Fruit fly (Drosophila melanogaster) whole organism, embryonic: ENCODE data around the gene fwd.

Experiments used
- Antp ChIP-seq: fragments of 200-800 bp; sonication (Bioruptor generic); optimal IDR thresholded peaks from 3 replicates; lab custom pipeline; 2016; ENCODE audit warnings: missing biosample characterization, missing genetic modification characterization
- Awh ChIP-seq: fragments of 200-800 bp; sonication (Bioruptor generic); IDR thresholded peaks from 2 replicates; pipeline ENCODE4, ENCODE4 v1.3.6; 2022; ENCODE audit warnings: missing biosample characterization, missing genetic modification characterization
- Bgb ChIP-seq: fragments of 200-800 bp; sonication (Bioruptor generic); IDR thresholded peaks from 2 replicates; pipeline ENCODE4 v1.3.6; 2022; ENCODE audit warnings: missing biosample characterization, missing genetic modification characterization; ENCODE audit not compliant: partially characterized antibody
- BtbVII ChIP-seq: fragments of 200-800 bp; sonication (Bioruptor generic); optimal IDR thresholded peaks from 3 replicates; lab custom pipeline; 2017; ENCODE audit warnings: missing biosample characterization, mild to moderate bottlenecking, missing genetic modification characterization
- CG10979 ChIP-seq: fragments of 200-800 bp; sonication (Bioruptor generic); optimal IDR thresholded peaks from 2 replicates; lab custom pipeline; 2018; ENCODE audit warnings: missing biosample characterization, mild to moderate bottlenecking, missing genetic modification characterization, moderate library complexity
- CG11696 ChIP-seq: fragments of 200-800 bp; sonication (Bioruptor generic); IDR thresholded peaks from 2 replicates; pipeline ENCODE4 v1.3.6; 2022; ENCODE audit warnings: missing biosample characterization, missing genetic modification characterization
- CG1233 ChIP-seq: fragments of 200-800 bp; sonication (Bioruptor generic); optimal IDR thresholded peaks from 4 replicates; lab custom pipeline; 2018; ENCODE audit warnings: missing biosample characterization, mild to moderate bottlenecking, missing genetic modification characterization
- CG13287 ChIP-seq: fragments of 200-800 bp; sonication (Bioruptor generic); IDR thresholded peaks from 2 replicates; pipeline ENCODE4 v1.3.6; 2022; ENCODE audit warnings: missing biosample characterization, missing genetic modification characterization; ENCODE audit not compliant: partially characterized antibody
- CG13424 ChIP-seq: fragments of 200-800 bp; sonication (Bioruptor generic); optimal IDR thresholded peaks from 2 replicates; lab custom pipeline; 2019; ENCODE audit warnings: missing biosample characterization, mild to moderate bottlenecking, missing genetic modification characterization, moderate library complexity
- CG17829 ChIP-seq: fragments of 200-800 bp; optimal IDR thresholded peaks from 2 replicates; lab custom pipeline; 2019; ENCODE audit warnings: missing biosample characterization, mild to moderate bottlenecking, missing genetic modification characterization, moderate library complexity
- CG2129 ChIP-seq: fragments of 200-800 bp; sonication (Bioruptor generic); IDR thresholded peaks from 2 replicates; pipeline ENCODE4 v1.3.6; 2022; ENCODE audit warnings: missing biosample characterization, missing genetic modification characterization; ENCODE audit not compliant: partially characterized antibody
- CG3847 ChIP-seq: fragments of 200-800 bp; sonication (Bioruptor generic); IDR thresholded peaks from 2 replicates; pipeline ENCODE4 v1.3.6; 2022; ENCODE audit warnings: missing biosample characterization, missing genetic modification characterization
- CG4360 ChIP-seq: fragments of 200-800 bp; sonication (Bioruptor generic); IDR thresholded peaks from 2 replicates; pipeline ENCODE4 v1.3.6; 2022; ENCODE audit warnings: missing biosample characterization, missing genetic modification characterization
- CG4820 ChIP-seq: fragments of 200-800 bp; sonication (Bioruptor generic); optimal IDR thresholded peaks from 3 replicates; lab custom pipeline; 2016; ENCODE audit warnings: missing biosample characterization, missing genetic modification characterization
- CG5245 ChIP-seq: fragments of 200-800 bp; sonication (Bioruptor generic); optimal IDR thresholded peaks from 3 replicates; lab custom pipeline; 2016; ENCODE audit warnings: missing biosample characterization, missing genetic modification characterization
- CG8089 ChIP-seq: fragments of 200-800 bp; sonication (Bioruptor generic); optimal IDR thresholded peaks from 3 replicates; lab custom pipeline; 2016; ENCODE audit warnings: missing biosample characterization, missing genetic modification characterization
- CG8765 ChIP-seq: fragments of 200-800 bp; sonication (Bioruptor generic); IDR thresholded peaks from 2 replicates; pipeline ENCODE4 v1.3.6; 2022; ENCODE audit warnings: missing biosample characterization, missing genetic modification characterization
- CG8924 ChIP-seq: fragments of 200-800 bp; optimal IDR thresholded peaks from 3 replicates; lab custom pipeline; 2019; ENCODE audit warnings: missing biosample characterization, mild to moderate bottlenecking, missing genetic modification characterization, moderate library complexity
- CG9932 ChIP-seq: fragments of 200-800 bp; sonication (Bioruptor generic); IDR thresholded peaks from 2 replicates; pipeline ENCODE4 v1.3.6; 2022; ENCODE audit warnings: missing biosample characterization, missing genetic modification characterization
- CTCF ChIP-seq: fragments of 200-800 bp; sonication (Bioruptor generic); optimal IDR thresholded peaks from 2 replicates; lab custom pipeline; 2017; ENCODE audit warnings: missing biosample characterization, mild to moderate bottlenecking, missing genetic modification characterization, moderate library complexity
- CrebB ChIP-seq: fragments of 200-800 bp; sonication (Bioruptor generic); optimal IDR thresholded peaks from 3 replicates; lab custom pipeline; 2018; ENCODE audit warnings: missing biosample characterization, mild to moderate bottlenecking, missing genetic modification characterization
- Dad ChIP-seq: fragments of 200-800 bp; sonication (Bioruptor generic); optimal IDR thresholded peaks from 3 replicates; lab custom pipeline; 2016; ENCODE audit warnings: missing biosample characterization, missing genetic modification characterization
- Dip2 ChIP-seq: fragments of 200-800 bp; sonication (Bioruptor generic); IDR thresholded peaks from 2 replicates; pipeline ENCODE4 v1.3.6; 2022; ENCODE audit warnings: missing biosample characterization, missing genetic modification characterization
- Doc2 ChIP-seq: fragments of 200-800 bp; sonication (Bioruptor generic); IDR thresholded peaks from 2 replicates; pipeline ENCODE4 v1.3.6; 2022; ENCODE audit warnings: missing biosample characterization, missing genetic modification characterization
- Hey ChIP-seq: fragments of 200-800 bp; sonication (Bioruptor generic); optimal IDR thresholded peaks from 3 replicates; lab custom pipeline; 2018; ENCODE audit warnings: missing biosample characterization, mild to moderate bottlenecking, missing genetic modification characterization
- Hr3 ChIP-seq: fragments of 200-800 bp; sonication (Bioruptor generic); optimal IDR thresholded peaks from 3 replicates; lab custom pipeline; 2016; ENCODE audit warnings: missing biosample characterization, missing genetic modification characterization
- Hsf ChIP-seq: fragments of 200-800 bp; sonication (Bioruptor generic); optimal IDR thresholded peaks from 3 replicates; lab custom pipeline; 2016; ENCODE audit warnings: missing biosample characterization, missing genetic modification characterization
- Meics ChIP-seq: fragments of 200-800 bp; sonication (Bioruptor generic); optimal IDR thresholded peaks from 2 replicates; lab custom pipeline; 2017; ENCODE audit warnings: missing biosample characterization, mild to moderate bottlenecking, missing genetic modification characterization
- NK7.1 ChIP-seq: fragments of 200-800 bp; sonication (Bioruptor generic); optimal IDR thresholded peaks from 3 replicates; lab custom pipeline; 2016; ENCODE audit warnings: missing biosample characterization, missing genetic modification characterization
- PHDP ChIP-seq: fragments of 200-800 bp; sonication (Bioruptor generic); optimal IDR thresholded peaks from 3 replicates; lab custom pipeline; 2018; ENCODE audit warnings: missing biosample characterization, mild to moderate bottlenecking, missing genetic modification characterization, moderate library complexity
- Pdp1 ChIP-seq, 2 experiments: fragments of 200-800 bp; sonication (Bioruptor generic); optimal IDR thresholded peaks; 3 replicates each; lab custom pipeline; 2016; ENCODE audit warnings: missing biosample characterization in 2 of 2, missing genetic modification characterization in 2 of 2, mild to moderate bottlenecking in 1 of 2, moderate library complexity in 1 of 2
- Poxn ChIP-seq: fragments of 200-800 bp; sonication (Bioruptor generic); IDR thresholded peaks from 2 replicates; pipeline ENCODE4 v1.3.6; 2022; ENCODE audit warnings: missing biosample characterization, missing genetic modification characterization
- Rfx ChIP-seq: fragments of 200-800 bp; sonication (Bioruptor generic); IDR thresholded peaks from 2 replicates; pipeline ENCODE4 v1.3.6; 2022; ENCODE audit warnings: missing biosample characterization, missing genetic modification characterization
- Rx ChIP-seq: fragments of 200-800 bp; sonication (Bioruptor generic); IDR thresholded peaks from 2 replicates; pipeline ENCODE4 v1.3.6; 2022; ENCODE audit warnings: missing biosample characterization, missing genetic modification characterization
- Sox100B ChIP-seq: fragments of 200-800 bp; sonication (Bioruptor generic); optimal IDR thresholded peaks from 3 replicates; lab custom pipeline; 2018; ENCODE audit warnings: missing biosample characterization, mild to moderate bottlenecking, missing genetic modification characterization
- ash1 ChIP-seq: fragments of 200-800 bp; sonication (Bioruptor generic); optimal IDR thresholded peaks from 2 replicates; lab custom pipeline; 2018; ENCODE audit warnings: missing biosample characterization, mild to moderate bottlenecking, missing genetic modification characterization
- bab2 ChIP-seq: fragments of 200-800 bp; sonication (Bioruptor generic); optimal IDR thresholded peaks from 2 replicates; lab custom pipeline; 2016; ENCODE audit warnings: missing biosample characterization, missing genetic modification characterization
- chif ChIP-seq, 2 experiments: fragments of 200-800 bp; sonication (Bioruptor generic); optimal IDR thresholded peaks; 3 replicates each; lab custom pipeline; 2016; ENCODE audit warnings: missing biosample characterization in 2 of 2, missing genetic modification characterization in 2 of 2
- dan ChIP-seq: fragments of 200-800 bp; sonication (Bioruptor generic); IDR thresholded peaks from 2 replicates; pipeline ENCODE4 v1.3.6; 2022; ENCODE audit warnings: missing biosample characterization, missing genetic modification characterization
- esg ChIP-seq: fragments of 200-800 bp; sonication (Bioruptor generic); conservative IDR thresholded peaks from 2 replicates; pipeline ENCODE4 v1.3.6; 2022; ENCODE audit warnings: missing biosample characterization, missing genetic modification characterization
- eyg ChIP-seq: fragments of 200-800 bp; sonication (Bioruptor generic); optimal IDR thresholded peaks from 3 replicates; lab custom pipeline; 2016; ENCODE audit warnings: missing biosample characterization, missing genetic modification characterization
- ftz-f1 ChIP-seq: fragments of 200-800 bp; sonication (Bioruptor generic); optimal IDR thresholded peaks from 2 replicates; lab custom pipeline; 2016; ENCODE audit warnings: missing biosample characterization, missing genetic modification characterization
- jigr1 ChIP-seq: fragments of 200-800 bp; sonication (Bioruptor generic); IDR thresholded peaks from 3 replicates; pipeline ENCODE4 v1.3.6; 2022; ENCODE audit warnings: missing biosample characterization, missing genetic modification characterization
- kni ChIP-seq: fragments of 200-800 bp; sonication (Bioruptor generic); optimal IDR thresholded peaks from 3 replicates; lab custom pipeline; 2017; ENCODE audit warnings: mild to moderate bottlenecking, missing biosample characterization, missing genetic modification reagents, missing genetic modification characterization
- lmd ChIP-seq: fragments of 200-800 bp; sonication (Bioruptor generic); IDR thresholded peaks from 2 replicates; pipeline ENCODE4 v1.3.6; 2022; ENCODE audit warnings: missing biosample characterization, missing genetic modification characterization
- pita ChIP-seq: fragments of 200-800 bp; sonication (Bioruptor generic); optimal IDR thresholded peaks from 2 replicates; lab custom pipeline; 2017; ENCODE audit warnings: missing biosample characterization, mild to moderate bottlenecking, missing genetic modification characterization
- sd ChIP-seq: fragments of 200-800 bp; sonication (Bioruptor generic); optimal IDR thresholded peaks from 3 replicates; lab custom pipeline; 2018; ENCODE audit warnings: missing biosample characterization, mild to moderate bottlenecking, missing genetic modification characterization, moderate library complexity
- shn ChIP-seq: fragments of 200-800 bp; sonication (Bioruptor generic); optimal IDR thresholded peaks from 3 replicates; lab custom pipeline; 2016; ENCODE audit warnings: missing biosample characterization, missing genetic modification characterization
- tup ChIP-seq: fragments of 200-800 bp; sonication (Bioruptor generic); optimal IDR thresholded peaks from 2 replicates; lab custom pipeline; 2016; ENCODE audit warnings: missing biosample characterization, mild to moderate bottlenecking, missing genetic modification characterization, moderate library complexity
- usp ChIP-seq: fragments of >200 bp; optimal IDR thresholded peaks from 2 replicates; lab custom pipeline; 2017; ENCODE audit warnings: missing biosample characterization, missing genetic modification characterization
- vnd ChIP-seq: fragments of 200-800 bp; sonication (Bioruptor generic); IDR thresholded peaks from 3 replicates; pipeline ENCODE4 v1.3.6; 2022; ENCODE audit warnings: missing biosample characterization, missing genetic modification characterization; ENCODE audit not compliant: partially characterized antibody

fwd gene

DNA sequence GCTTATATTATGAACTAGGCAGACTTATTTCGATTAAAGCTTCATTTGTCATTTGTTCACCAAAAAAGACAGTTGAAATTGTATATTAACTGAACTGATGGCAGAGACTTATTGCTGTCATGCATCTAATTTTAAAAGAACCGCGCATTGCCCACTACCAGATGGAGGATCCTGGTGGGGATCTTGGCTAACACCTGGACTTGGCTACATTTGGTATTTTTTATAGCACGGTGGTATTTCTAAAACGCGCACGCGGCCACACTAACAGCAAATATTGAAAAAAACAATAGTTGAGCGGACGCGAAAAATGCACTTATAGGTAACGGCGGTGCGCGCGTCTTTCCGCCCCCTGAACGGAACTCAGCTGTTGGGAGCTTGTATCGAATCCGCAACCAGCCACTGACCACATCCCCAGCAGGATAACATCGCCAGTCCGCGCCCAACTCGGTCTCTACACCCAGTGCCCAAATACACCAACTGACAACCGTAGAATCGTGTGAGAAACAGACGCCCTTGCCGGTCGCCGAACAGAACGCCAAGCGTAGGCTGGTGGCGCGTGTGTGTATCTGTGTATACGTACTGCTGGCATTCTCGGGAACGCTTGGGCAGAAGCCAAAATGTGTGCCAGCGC lies 27.4 kb downstream of the fwd start (continued):
- peak; percentile 9 for TF ChIP-seq CG4360 (GFP tag; lab: Robert Waterston, UW)
- TF ChIP-seq shn (GFP tag; lab: Kevin White, UChicago), result peak; percentile 6
- peak; percentile 23 for TF ChIP-seq CrebB
- TF ChIP-seq CG8924 (tag; lab: Kevin White, UChicago), result peak; percentile 63
- no peak for TF ChIP-seq Meics
- TF ChIP-seq pita (GFP tag; lab: Kevin White, UChicago), result peak; percentile 88
- no peak for TF ChIP-seq CG5245 (GFP tag; lab: Kevin White, UChicago)
- no peak for TF ChIP-seq Antp (GFP tag; lab: Kevin White, UChicago)
- TF ChIP-seq Poxn (GFP tag; lab: Robert Waterston, UW), result no peak
- peak; percentile 33 for TF ChIP-seq sd
- TF ChIP-seq vnd, result no peak
- TF ChIP-seq Dad, result no peak
- peak; percentile 9 for TF ChIP-seq CG17829 (tag; lab: Kevin White, UChicago)
- 0 out of 2 replicates have a peak, but pooled peaks have one; percentile 6 for TF ChIP-seq CG9932
- TF ChIP-seq CTCF (GFP tag; lab: Kevin White, UChicago), result peak; percentile 57
- TF ChIP-seq CG3847, result peak; percentile 44; the same call in 1 of the 2 replicates
- TF ChIP-seq CG10979, result no peak
- TF ChIP-seq CG8765, result no peak
- no peak for TF ChIP-seq CG2129 (GFP tag; lab: Robert Waterston, UW)
- no peak; the same call in 1 of the 2 replicates for TF ChIP-seq Rfx (GFP tag; lab: Robert Waterston, UW)
- no peak for TF ChIP-seq esg
- no peak for TF ChIP-seq CG4820 (GFP tag; lab: Kevin White, UChicago)
- TF ChIP-seq Bgb (GFP tag; lab: Robert Waterston, UW), result peak; percentile 10; the same call in 1 of the 2 replicates
- TF ChIP-seq lmd (GFP tag; lab: Robert Waterston, UW), result no peak
- no peak for TF ChIP-seq tup (GFP tag; lab: Kevin White, UChicago)
- no peak for TF ChIP-seq Sox100B (GFP tag; lab: Kevin White, UChicago)
- TF ChIP-seq jigr1 (GFP tag; lab: Robert Waterston, UW), result no peak
- peak in 1 of 2 experiments; percentile 21 for TF ChIP-seq chif (GFP tag; optimal IDR thresholded peaks at IDR 0.05; lab: Kevin White, UChicago)
- TF ChIP-seq CG13287 (GFP tag; lab: Robert Waterston, UW), result peak; percentile 24; the same call in 1 of the 2 replicates
- no peak for TF ChIP-seq CG13424 (tag; lab: Kevin White, UChicago)
- TF ChIP-seq CG8089, result no peak
- no peak for TF ChIP-seq Dip2 (GFP tag; lab: Robert Waterston, UW)
- no peak for TF ChIP-seq BtbVII
- TF ChIP-seq Doc2 (GFP tag; lab: Robert Waterston, UW), result no peak
- no peak for TF ChIP-seq CG11696
- TF ChIP-seq CG1233 (GFP tag; lab: Kevin White, UChicago), result peak; percentile 25
- TF ChIP-seq kni (GFP tag; lab: Kevin White, UChicago), result peak; percentile 56
- peak in 1 of 2 experiments; percentile 86 for TF ChIP-seq Pdp1 (GFP tag; optimal IDR thresholded peaks at IDR 0.05; lab: Kevin White, UChicago)
- no peak for TF ChIP-seq usp (GFP tag; lab: Kevin White, UChicago)
- TF ChIP-seq ftz-f1, result no peak
- TF ChIP-seq ash1 (GFP tag; lab: Kevin White, UChicago), result peak; percentile 11
- TF ChIP-seq eyg (GFP tag; lab: Kevin White, UChicago), result no peak
- TF ChIP-seq Hr3 (GFP tag; lab: Kevin White, UChicago), result no peak
- no peak for TF ChIP-seq Hsf (GFP tag; lab: Kevin White, UChicago)
- TF ChIP-seq bab2 (GFP tag; lab: Kevin White, UChicago), result no peak
- no peak for TF ChIP-seq NK7.1 (GFP tag; lab: Kevin White, UChicago)
- TF ChIP-seq dan (GFP tag; lab: Robert Waterston, UW), result no peak
- 0 out of 2 replicates have a peak, but pooled peaks have one; percentile 30 for TF ChIP-seq Awh
- TF ChIP-seq Hey (tag; lab: Kevin White, UChicago), result no peak
- TF ChIP-seq PHDP, result no peak
- no peak for TF ChIP-seq Rx (GFP tag; lab: Robert Waterston, UW)
